Fruit fly (Drosophila melanogaster) whole organism, embryonic: Measurements from ENCODE around the gene CG4313.

ENCODE experiments used
- Abd-B ChIP-seq: fragments of 200-800 bp; sonication (Bioruptor generic); optimal IDR thresholded peaks from 2 replicates; lab custom pipeline; 2018; ENCODE audit warnings: missing biosample characterization, mild to moderate bottlenecking, missing genetic modification characterization, moderate library complexity
- B-H2 ChIP-seq: fragments of 200-800 bp; sonication (Bioruptor generic); optimal IDR thresholded peaks from 2 replicates; lab custom pipeline; 2018; ENCODE audit warnings: missing biosample characterization, mild to moderate bottlenecking, missing genetic modification characterization
- CG1024 ChIP-seq: fragments of 200-800 bp; sonication (Bioruptor generic); IDR thresholded peaks from 2 replicates; pipeline ENCODE4 v1.3.6; 2022; ENCODE audit warnings: missing biosample characterization, missing genetic modification characterization
- CG10431 ChIP-seq: fragments of 200-800 bp; sonication (Bioruptor generic); optimal IDR thresholded peaks from 3 replicates; lab custom pipeline; 2018; ENCODE audit warnings: missing biosample characterization, mild to moderate bottlenecking, missing genetic modification characterization
- CG11504 ChIP-seq: fragments of 200-800 bp; sonication (Bioruptor generic); optimal IDR thresholded peaks from 3 replicates; lab custom pipeline; 2019; ENCODE audit warnings: missing biosample characterization, mild to moderate bottlenecking, missing genetic modification characterization, moderate library complexity
- CG11723 ChIP-seq: fragments of 200-800 bp; sonication (Bioruptor generic); optimal IDR thresholded peaks from 2 replicates; lab custom pipeline; 2017; ENCODE audit warnings: missing biosample characterization, mild to moderate bottlenecking, missing genetic modification characterization
- CG12744 ChIP-seq: fragments of 200-800 bp; sonication (Bioruptor generic); optimal IDR thresholded peaks from 2 replicates; lab custom pipeline; 2016; ENCODE audit warnings: missing biosample characterization, missing genetic modification characterization
- CG13775 ChIP-seq: fragments of 200-800 bp; sonication (Bioruptor generic); optimal IDR thresholded peaks from 3 replicates; lab custom pipeline; 2017; ENCODE audit warnings: missing biosample characterization, mild to moderate bottlenecking, missing genetic modification characterization
- CG15479 ChIP-seq: fragments of 200-800 bp; sonication (Bioruptor generic); optimal IDR thresholded peaks from 3 replicates; lab custom pipeline; 2019; ENCODE audit warnings: missing biosample characterization, mild to moderate bottlenecking, missing genetic modification characterization, moderate library complexity
- CG16813 ChIP-seq: fragments of 200-800 bp; sonication (Bioruptor generic); IDR thresholded peaks from 3 replicates; pipeline ENCODE4 v1.3.6; 2022; ENCODE audit warnings: missing biosample characterization, missing genetic modification characterization; ENCODE audit not compliant: partially characterized antibody
- CG17186 ChIP-seq: fragments of 200-800 bp; sonication (Bioruptor generic); optimal IDR thresholded peaks from 3 replicates; lab custom pipeline; 2017; ENCODE audit warnings: missing biosample characterization, missing genetic modification reagents, missing genetic modification characterization
- CG17359 ChIP-seq: fragments of 200-800 bp; sonication (Bioruptor generic); optimal IDR thresholded peaks from 3 replicates; lab custom pipeline; 2018; ENCODE audit warnings: missing biosample characterization, mild to moderate bottlenecking, missing genetic modification characterization, moderate library complexity
- CG18619 ChIP-seq: fragments of 200-800 bp; sonication (Bioruptor generic); optimal IDR thresholded peaks from 3 replicates; lab custom pipeline; 2017; ENCODE audit warnings: missing biosample characterization, mild to moderate bottlenecking, missing genetic modification characterization
- CG18764 ChIP-seq: fragments of 200-800 bp; sonication (Bioruptor generic); optimal IDR thresholded peaks from 3 replicates; lab custom pipeline; 2016; ENCODE audit warnings: missing biosample characterization, missing genetic modification characterization
- CG31388 ChIP-seq: fragments of 200-800 bp; sonication (Bioruptor generic); optimal IDR thresholded peaks from 2 replicates; lab custom pipeline; 2016; ENCODE audit warnings: missing biosample characterization, missing genetic modification characterization
- CG43689 ChIP-seq: fragments of 200-800 bp; sonication (Bioruptor generic); IDR thresholded peaks from 2 replicates; pipeline ENCODE4 v1.3.6; 2022; ENCODE audit warnings: missing biosample characterization, missing genetic modification characterization
- CG5953 ChIP-seq: fragments of 200-800 bp; sonication (Bioruptor generic); IDR thresholded peaks from 2 replicates; pipeline ENCODE4 v1.3.6; 2022; ENCODE audit warnings: missing biosample characterization, missing genetic modification characterization
- CG7372 ChIP-seq: fragments of 200-800 bp; sonication (Bioruptor generic); IDR thresholded peaks from 2 replicates; pipeline ENCODE4 v1.3.6; 2022; ENCODE audit warnings: missing biosample characterization, missing genetic modification characterization
- CG7786 ChIP-seq: fragments of 200-800 bp; sonication (Bioruptor generic); optimal IDR thresholded peaks from 2 replicates; lab custom pipeline; 2016; ENCODE audit warnings: missing biosample characterization, missing genetic modification characterization
- CG8944 ChIP-seq: fragments of 200-800 bp; sonication (Bioruptor generic); optimal IDR thresholded peaks from 3 replicates; lab custom pipeline; 2016; ENCODE audit warnings: missing biosample characterization, missing genetic modification characterization
- CrebB ChIP-seq: fragments of 200-800 bp; sonication (Bioruptor generic); optimal IDR thresholded peaks from 3 replicates; lab custom pipeline; 2018; ENCODE audit warnings: missing biosample characterization, mild to moderate bottlenecking, missing genetic modification characterization
- Dip2 ChIP-seq: fragments of 200-800 bp; sonication (Bioruptor generic); IDR thresholded peaks from 2 replicates; pipeline ENCODE4 v1.3.6; 2022; ENCODE audit warnings: missing biosample characterization, missing genetic modification characterization
- Doc2 ChIP-seq: fragments of 200-800 bp; sonication (Bioruptor generic); IDR thresholded peaks from 2 replicates; pipeline ENCODE4 v1.3.6; 2022; ENCODE audit warnings: missing biosample characterization, missing genetic modification characterization
- Ets65A ChIP-seq: fragments of 200-800 bp; sonication (Bioruptor generic); peaks from one replicate; lab custom pipeline; 2016; ENCODE audit warnings: missing biosample characterization, missing genetic modification characterization
- Fer3 ChIP-seq: fragments of 200-800 bp; sonication (Bioruptor generic); optimal IDR thresholded peaks from 2 replicates; lab custom pipeline; 2018; ENCODE audit warnings: missing biosample characterization, mild to moderate bottlenecking, missing genetic modification characterization, moderate library complexity
- GATAe ChIP-seq: fragments of 200-800 bp; sonication (Bioruptor generic); conservative IDR thresholded peaks from 2 replicates; pipeline ENCODE4 v1.3.6; 2022; ENCODE audit warnings: missing biosample characterization, missing genetic modification characterization
- Gsc ChIP-seq: fragments of 200-800 bp; sonication (Bioruptor generic); IDR thresholded peaks from 2 replicates; pipeline ENCODE4 v1.3.6; 2022; ENCODE audit warnings: missing biosample characterization, missing genetic modification characterization
- H15 ChIP-seq: fragments of 200-800 bp; sonication (Bioruptor generic); IDR thresholded peaks from 3 replicates; pipeline ENCODE4 v1.3.6; 2022; ENCODE audit warnings: missing biosample characterization, missing genetic modification characterization
- MTF-1 ChIP-seq: fragments of 200-800 bp; sonication (Bioruptor generic); optimal IDR thresholded peaks from 2 replicates; lab custom pipeline; 2018; ENCODE audit warnings: missing biosample characterization, mild to moderate bottlenecking, missing genetic modification characterization, borderline replicate concordance
- Max ChIP-seq: fragments of 200-800 bp; sonication (Bioruptor generic); optimal IDR thresholded peaks from 2 replicates; lab custom pipeline; 2016; ENCODE audit warnings: missing biosample characterization, mild to moderate bottlenecking, missing genetic modification characterization
- Mes4 ChIP-seq: fragments of 200-800 bp; sonication (Bioruptor generic); optimal IDR thresholded peaks from 2 replicates; lab custom pipeline; 2016; ENCODE audit warnings: missing biosample characterization, missing genetic modification characterization
- Neu2 ChIP-seq: fragments of 200-800 bp; sonication (Bioruptor generic); optimal IDR thresholded peaks from 3 replicates; lab custom pipeline; 2016; ENCODE audit warnings: missing biosample characterization, missing genetic modification characterization, borderline replicate concordance
- Pdp1 ChIP-seq, 2 experiments: fragments of 200-800 bp; sonication (Bioruptor generic); optimal IDR thresholded peaks; 3 replicates each; lab custom pipeline; 2016; ENCODE audit warnings: missing biosample characterization in 2 of 2, missing genetic modification characterization in 2 of 2, mild to moderate bottlenecking in 1 of 2, moderate library complexity in 1 of 2
- Poxn ChIP-seq: fragments of 200-800 bp; sonication (Bioruptor generic); IDR thresholded peaks from 2 replicates; pipeline ENCODE4 v1.3.6; 2022; ENCODE audit warnings: missing biosample characterization, missing genetic modification characterization
- Sox102F ChIP-seq: fragments of 200-800 bp; sonication (Bioruptor generic); optimal IDR thresholded peaks from 2 replicates; lab custom pipeline; 2018; ENCODE audit warnings: missing biosample characterization, mild to moderate bottlenecking, missing genetic modification characterization, moderate library complexity
- Stat92E ChIP-seq, 3 experiments: fragments of >200 bp in 2 of 3; fragments of 200-800 bp in 1 of 3; sonication (Bioruptor generic) in 1 of 3; optimal IDR thresholded peaks; 2 replicates each; lab custom pipeline; 2017 to 2019; ENCODE audit warnings: missing biosample characterization in 3 of 3, missing genetic modification characterization in 3 of 3, mild to moderate bottlenecking in 1 of 3, moderate library complexity in 1 of 3
- Xbp1 ChIP-seq: fragments of 200-800 bp; sonication (Bioruptor generic); optimal IDR thresholded peaks from 3 replicates; lab custom pipeline; 2016; ENCODE audit warnings: missing biosample characterization, mild to moderate bottlenecking, missing genetic modification characterization
- ap ChIP-seq: fragments of 200-800 bp; sonication (Bioruptor generic); IDR thresholded peaks from 2 replicates; pipeline ENCODE4 v1.3.6; 2022; ENCODE audit warnings: missing biosample characterization, missing genetic modification characterization
- ash1 ChIP-seq: fragments of 200-800 bp; sonication (Bioruptor generic); optimal IDR thresholded peaks from 2 replicates; lab custom pipeline; 2018; ENCODE audit warnings: missing biosample characterization, mild to moderate bottlenecking, missing genetic modification characterization
- kni ChIP-seq: fragments of 200-800 bp; sonication (Bioruptor generic); optimal IDR thresholded peaks from 3 replicates; lab custom pipeline; 2017; ENCODE audit warnings: mild to moderate bottlenecking, missing biosample characterization, missing genetic modification reagents, missing genetic modification characterization
- lab ChIP-seq: fragments of 200-800 bp; sonication (Bioruptor generic); optimal IDR thresholded peaks from 3 replicates; lab custom pipeline; 2017; ENCODE audit warnings: missing biosample characterization, missing genetic modification characterization, mild to moderate bottlenecking, moderate library complexity, missing genetic modification reagents
- mam ChIP-seq: fragments of 200-800 bp; sonication (Bioruptor generic); optimal IDR thresholded peaks from 3 replicates; lab custom pipeline; 2016; ENCODE audit warnings: missing biosample characterization, missing genetic modification characterization
- p53 ChIP-seq: fragments of 200-800 bp; sonication (Bioruptor generic); optimal IDR thresholded peaks from 2 replicates; lab custom pipeline; 2016; ENCODE audit warnings: missing biosample characterization, missing genetic modification characterization
- prd ChIP-seq, 3 experiments: fragments of >200 bp in 2 of 3; fragments of 200-800 bp in 1 of 3; sonication (Bioruptor generic) in 1 of 3; optimal IDR thresholded peaks in 2 of 3; IDR thresholded peaks in 1 of 3; 2 replicates in 2 of 3; 3 replicates in 1 of 3; pipeline versions ENCODE4 v1.3.6 to Lab custom; 2017 to 2022; ENCODE audit warnings: missing biosample characterization in 1 of 3, missing genetic modification characterization in 1 of 3
- pros ChIP-seq: fragments of 200-800 bp; sonication (Bioruptor generic); optimal IDR thresholded peaks from 3 replicates; lab custom pipeline; 2019; ENCODE audit warnings: missing biosample characterization, mild to moderate bottlenecking, missing genetic modification characterization, moderate library complexity
- row ChIP-seq: fragments of 200-800 bp; sonication (Bioruptor generic); IDR thresholded peaks from 3 replicates; pipeline ENCODE4 v1.3.6; 2022; ENCODE audit warnings: missing biosample characterization, missing genetic modification characterization
- slp2 ChIP-seq: fragments of 200-800 bp; sonication (Bioruptor generic); optimal IDR thresholded peaks from 2 replicates; lab custom pipeline; 2016; ENCODE audit warnings: missing biosample characterization, missing genetic modification characterization
- tap ChIP-seq: fragments of 200-800 bp; optimal IDR thresholded peaks from 3 replicates; lab custom pipeline; 2019; ENCODE audit warnings: missing biosample characterization, mild to moderate bottlenecking, missing genetic modification characterization, moderate library complexity
- tgo ChIP-seq: fragments of 200-800 bp; sonication (Bioruptor generic); IDR thresholded peaks from 3 replicates; pipeline ENCODE4 v1.3.6; 2022; ENCODE audit warnings: missing biosample characterization, missing genetic modification characterization

Gene CG4313

dm6 chrX:2083678-2084162 lies 42.1 kb downstream of the CG4313 start (continued):
- TF ChIP-seq Neu2 (GFP tag; lab: Kevin White, UChicago), result no peak
- peak; percentile 97 for TF ChIP-seq Ets65A (GFP tag; lab: Kevin White, UChicago)
- peak; percentile 42; the same call in 1 of the 2 replicates for TF ChIP-seq CG1024
- peak; percentile 87 for TF ChIP-seq CG8944 (GFP tag; lab: Kevin White, UChicago)
- peak; percentile 71 for TF ChIP-seq CG12744 (GFP tag; lab: Kevin White, UChicago)
- peak; percentile 29 for TF ChIP-seq CG10431
- TF ChIP-seq Dip2 (GFP tag; lab: Robert Waterston, UW), result peak; percentile 18; the same call in 1 of the 2 replicates
- TF ChIP-seq lab (GFP tag; lab: Kevin White, UChicago), result peak; percentile 82
- peak; percentile 74 for TF ChIP-seq CG11723 (GFP tag; lab: Kevin White, UChicago)
- TF ChIP-seq GATAe (GFP tag; lab: Robert Waterston, UW), result no peak
- TF ChIP-seq B-H2 (GFP tag; lab: Kevin White, UChicago), result no peak
- TF ChIP-seq ash1 (GFP tag; lab: Kevin White, UChicago), result no peak
- peak; percentile 87 for TF ChIP-seq Xbp1
- TF ChIP-seq Mes4, result peak; percentile 83
- peak; percentile 87 for TF ChIP-seq Sox102F (GFP tag; lab: Kevin White, UChicago)
- TF ChIP-seq CG17186 (GFP tag; lab: Kevin White, UChicago), result peak; percentile 57
- no peak for TF ChIP-seq CG16813 (GFP tag; lab: Robert Waterston, UW)
- peak; percentile 50 for TF ChIP-seq MTF-1 (GFP tag; lab: Kevin White, UChicago)
- TF ChIP-seq tap (tag; lab: Kevin White, UChicago), result peak; percentile 75
- peak; percentile 76 for TF ChIP-seq CG18619 (GFP tag; lab: Kevin White, UChicago)
- TF ChIP-seq CG15479 (GFP tag; lab: Kevin White, UChicago), result no peak
- TF ChIP-seq CG31388 (GFP tag; lab: Kevin White, UChicago), result peak; percentile 41
- TF ChIP-seq row (GFP tag; lab: Robert Waterston, UW), result peak; percentile 97
- TF ChIP-seq Fer3 (tag; lab: Kevin White, UChicago), result peak; percentile 56
- TF ChIP-seq Stat92E (GFP tag; optimal IDR thresholded peaks at IDR 0.05; lab: Kevin White, UChicago), result peak in 1 of 3 experiments; percentile 51
- TF ChIP-seq CG7372 (GFP tag; lab: Robert Waterston, UW), result peak; percentile 58
- TF ChIP-seq CG17359 (tag; lab: Kevin White, UChicago), result peak; percentile 82
- peak; percentile 73 for TF ChIP-seq CrebB (tag; lab: Kevin White, UChicago)
- TF ChIP-seq CG18764 (GFP tag; lab: Kevin White, UChicago), result peak; percentile 72
- TF ChIP-seq prd (optimal IDR thresholded peaks at IDR 0.05; lab: Kevin White, UChicago), result no peak
- TF ChIP-seq prd (GFP tag; IDR thresholded peaks at IDR 0.05; lab: Robert Waterston, UW), result peak; percentile 91
- TF ChIP-seq Doc2, result 0 out of 2 replicates have a peak, but pooled peaks have one; percentile 39
- TF ChIP-seq CG7786 (GFP tag; lab: Kevin White, UChicago), result peak; percentile 83
- TF ChIP-seq kni (GFP tag; lab: Kevin White, UChicago), result peak; percentile 85
- TF ChIP-seq p53 (GFP tag; lab: Kevin White, UChicago), result peak; percentile 22
- peak; percentile 77 for TF ChIP-seq Abd-B (GFP tag; lab: Kevin White, UChicago)
- peak; percentile 82 for TF ChIP-seq ap (GFP tag; lab: Robert Waterston, UW)
- TF ChIP-seq mam (GFP tag; lab: Kevin White, UChicago), result peak; percentile 84
- peak; percentile 72 for TF ChIP-seq Max (GFP tag; lab: Kevin White, UChicago)
- peak; percentile 70 for TF ChIP-seq slp2 (GFP tag; lab: Kevin White, UChicago)
- peak; percentile 48; the same call in 1 of the 2 replicates for TF ChIP-seq Gsc
- peak; percentile 41 for TF ChIP-seq pros
- TF ChIP-seq CG5953 (GFP tag; lab: Robert Waterston, UW), result peak; percentile 74
- TF ChIP-seq H15 (GFP tag; lab: Robert Waterston, UW), result peak; percentile 87
- TF ChIP-seq tgo (GFP tag; lab: Robert Waterston, UW), result peak; percentile 84
- TF ChIP-seq CG13775 (GFP tag; lab: Kevin White, UChicago), result peak; percentile 60
- TF ChIP-seq CG11504 (tag; lab: Kevin White, UChicago), result peak; percentile 79
- peak; percentile 71 for TF ChIP-seq CG43689 (GFP tag; lab: Robert Waterston, UW)
- TF ChIP-seq Pdp1 (GFP tag; optimal IDR thresholded peaks at IDR 0.05; lab: Kevin White, UChicago), result peak; percentile 76 to 96
- peak; percentile 38; the same call in 1 of the 2 replicates for TF ChIP-seq Poxn (GFP tag; lab: Robert Waterston, UW)
